Fruit fly (Drosophila melanogaster): Measurements from ENCODE around the gene Gapdh2.

Gene Gapdh2

DNA sequence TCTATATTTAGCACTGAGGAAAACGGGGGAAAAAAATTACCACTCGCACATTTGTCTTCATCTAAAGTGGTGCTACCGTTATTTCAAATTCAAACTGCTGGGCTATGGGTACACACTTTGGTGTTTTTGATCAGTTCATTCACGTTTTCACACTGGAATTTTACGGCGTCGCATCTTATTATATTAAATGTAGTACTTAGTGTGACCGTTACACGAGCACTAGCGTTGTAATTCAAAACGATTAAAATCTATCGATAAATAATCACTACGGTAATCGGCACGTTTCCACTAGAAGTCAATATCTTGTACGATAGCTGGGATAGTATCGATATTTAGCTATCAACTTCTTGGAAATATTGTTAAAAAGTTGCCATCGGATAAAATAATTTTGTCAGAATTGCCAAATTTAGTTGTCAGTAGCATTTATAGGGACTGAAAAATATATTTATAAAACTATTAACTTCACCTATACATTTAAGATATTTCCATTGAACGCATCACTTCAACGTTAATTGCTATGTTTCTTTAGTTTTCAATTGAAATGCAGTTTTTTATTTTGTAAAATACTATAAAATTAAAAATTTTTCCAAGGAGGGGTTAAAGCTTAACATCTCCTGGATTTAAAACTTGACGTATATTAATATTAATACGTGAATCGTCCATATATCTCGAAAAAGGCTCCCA, 10.2 kb upstream of the Gapdh2 start, which contains the start of the genes CG46440 and Myb:
Gene CG46440, minus strand, starts transcription at position 223 of the 684 bp plus-strand sequence.
Gene Myb, minus strand, starts transcription at position 223 of the 684 bp plus-strand sequence.
- peak; percentile 5 for TF ChIP-seq mam (GFP tag; optimal IDR thresholded peaks at IDR 0.05)
- peak; percentile 9 for TF ChIP-seq phol (tag; optimal IDR thresholded peaks at IDR 0.05)
- TF ChIP-seq CG14860 (GFP tag; IDR thresholded peaks at IDR 0.05; ENCODE audit: partially characterized antibody) = peak; percentile 74
- peak; percentile 83 for TF ChIP-seq Scr (GFP tag; IDR thresholded peaks at IDR 0.05; ENCODE audit: partially characterized antibody)
- TF ChIP-seq prd (optimal IDR thresholded peaks at IDR 0.05) = no peak
- TF ChIP-seq prd (GFP tag; IDR thresholded peaks at IDR 0.05) = peak; percentile 16; the same call in 1 of the 3 replicates
- peak; percentile 83 for TF ChIP-seq vnd (GFP tag; IDR thresholded peaks at IDR 0.05; ENCODE audit: partially characterized antibody)
- TF ChIP-seq Ets65A (GFP tag) = peak; percentile 89
- TF ChIP-seq hbn (GFP tag; IDR thresholded peaks at IDR 0.05; ENCODE audit: partially characterized antibody) = peak; percentile 56
- no peak for TF ChIP-seq CG32767 (GFP tag; IDR thresholded peaks at IDR 0.05)
- no peak for TF ChIP-seq CG10462 (GFP tag; optimal IDR thresholded peaks at IDR 0.05)
- peak; percentile 76 for TF ChIP-seq Sry-δ (GFP tag; optimal IDR thresholded peaks at IDR 0.05)
- TF ChIP-seq CG4617 (GFP tag; optimal IDR thresholded peaks at IDR 0.05; ENCODE audit: borderline replicate concordance) = peak; percentile 45
- TF ChIP-seq Dfd (GFP tag; optimal IDR thresholded peaks at IDR 0.05) = no peak
- TF ChIP-seq CG17802 (tag; optimal IDR thresholded peaks at IDR 0.05) = peak; percentile 65
- peak; percentile 18 for TF ChIP-seq CG15514 (GFP tag; optimal IDR thresholded peaks at IDR 0.05)
- no peak for TF ChIP-seq hkb (optimal IDR thresholded peaks at IDR 0.05)
- 0 out of 2 replicates have a peak, but pooled peaks have one; percentile 19 for TF ChIP-seq hkb (GFP tag; IDR thresholded peaks at IDR 0.05)
- TF ChIP-seq CG13287 (GFP tag; IDR thresholded peaks at IDR 0.05; ENCODE audit: partially characterized antibody) = peak; percentile 79
- TF ChIP-seq hb (GFP tag; IDR thresholded peaks at IDR 0.05; ENCODE audit: partially characterized antibody) = peak; percentile 82
- TF ChIP-seq crc (GFP tag; optimal IDR thresholded peaks at IDR 0.05) = no peak
- TF ChIP-seq CG12659 (GFP tag; optimal IDR thresholded peaks at IDR 0.05) = peak; percentile 61
- peak; percentile 73 for TF ChIP-seq Myb (GFP tag; optimal IDR thresholded peaks at IDR 0.05)
- peak; percentile 84 for TF ChIP-seq HLH4C (GFP tag; IDR thresholded peaks at IDR 0.05; ENCODE audit: partially characterized antibody)
- TF ChIP-seq CG4730 (GFP tag; IDR thresholded peaks at IDR 0.05) = no peak
- TF ChIP-seq Doc3 (GFP tag; IDR thresholded peaks at IDR 0.05; ENCODE audit: partially characterized antibody) = peak; percentile 59; the same call in 1 of the 3 replicates
- TF ChIP-seq CG42726 (GFP tag; IDR thresholded peaks at IDR 0.05; ENCODE audit: partially characterized antibody) = peak; percentile 75; the same call in 1 of the 2 replicates
- TF ChIP-seq HLH54F (GFP tag; optimal IDR thresholded peaks at IDR 0.05) = no peak
- TF ChIP-seq sob (GFP tag; IDR thresholded peaks at IDR 0.05) = no peak
- TF ChIP-seq Elba2 (GFP tag; optimal IDR thresholded peaks at IDR 0.05) = peak; percentile 29
- TF ChIP-seq CG12744 (GFP tag; optimal IDR thresholded peaks at IDR 0.05) = no peak
- TF ChIP-seq MESR4 (GFP tag; optimal IDR thresholded peaks at IDR 0.05) = peak; percentile 82
- peak; percentile 90 for TF ChIP-seq CG16813 (GFP tag; IDR thresholded peaks at IDR 0.05; ENCODE audit: partially characterized antibody)
- TF ChIP-seq row (GFP tag; IDR thresholded peaks at IDR 0.05) = peak; percentile 67
- peak; percentile 81 for TF ChIP-seq ssp (GFP tag; IDR thresholded peaks at IDR 0.05)
- TF ChIP-seq Ets97D (GFP tag; optimal IDR thresholded peaks at IDR 0.05) = peak; percentile 16
- TF ChIP-seq sd (tag; optimal IDR thresholded peaks at IDR 0.05) = peak; percentile 53
- TF ChIP-seq sens (GFP tag) = peak; percentile 54
- TF ChIP-seq CG7357 (GFP tag; IDR thresholded peaks at IDR 0.05) = peak; percentile 92
- TF ChIP-seq CG8924 (tag; optimal IDR thresholded peaks at IDR 0.05) = peak; percentile 39
- TF ChIP-seq tna (GFP tag; IDR thresholded peaks at IDR 0.05; ENCODE audit: partially characterized antibody) = peak; percentile 78
- peak; percentile 96 for TF ChIP-seq CG2116 (GFP tag; optimal IDR thresholded peaks at IDR 0.05)
- peak; percentile 37; the same call in 1 of the 2 replicates for TF ChIP-seq vvl (GFP tag; IDR thresholded peaks at IDR 0.05)
- peak; percentile 83 for TF ChIP-seq ato (GFP tag; IDR thresholded peaks at IDR 0.05; ENCODE audit: partially characterized antibody)
- no peak for TF ChIP-seq gro (GFP tag; optimal IDR thresholded peaks at IDR 0.05)
- TF ChIP-seq mld (GFP tag; IDR thresholded peaks at IDR 0.05; ENCODE audit: partially characterized antibody) = peak; percentile 75
- TF ChIP-seq CG30020 (tag; optimal IDR thresholded peaks at IDR 0.05) = peak; percentile 88
- peak; percentile 37 for TF ChIP-seq nom (GFP tag; optimal IDR thresholded peaks at IDR 0.05)
